Fruit fly (Drosophila melanogaster) whole organism, embryonic: ENCODE results near the gene CG8564.

Source experiments
- Atf-2 ChIP-seq: fragments of 200-800 bp; sonication (Bioruptor generic); optimal IDR thresholded peaks from 2 replicates; lab custom pipeline; 2016; ENCODE audit warnings: missing biosample characterization, missing genetic modification characterization
- Atf3 ChIP-seq: fragments of 200-800 bp; sonication (Bioruptor generic); optimal IDR thresholded peaks from 3 replicates; lab custom pipeline; 2016; ENCODE audit warnings: missing biosample characterization, missing genetic modification characterization
- Blimp-1 ChIP-seq: fragments of 200-800 bp; sonication (Bioruptor generic); optimal IDR thresholded peaks from 3 replicates; lab custom pipeline; 2018; ENCODE audit warnings: missing biosample characterization, missing genetic modification characterization, mild to moderate bottlenecking, moderate library complexity, missing genetic modification reagents
- CG10431 ChIP-seq: fragments of 200-800 bp; sonication (Bioruptor generic); optimal IDR thresholded peaks from 3 replicates; lab custom pipeline; 2018; ENCODE audit warnings: missing biosample characterization, mild to moderate bottlenecking, missing genetic modification characterization
- CG12391 ChIP-seq: fragments of 200-800 bp; sonication (Bioruptor generic); optimal IDR thresholded peaks from 3 replicates; lab custom pipeline; 2018; ENCODE audit warnings: missing biosample characterization, mild to moderate bottlenecking, missing genetic modification characterization, moderate library complexity
- CG13894 ChIP-seq: fragments of 200-800 bp; sonication (Bioruptor generic); optimal IDR thresholded peaks from 3 replicates; lab custom pipeline; 2018; ENCODE audit warnings: missing biosample characterization, mild to moderate bottlenecking, missing genetic modification characterization, moderate library complexity
- CG1602 ChIP-seq: fragments of 200-800 bp; sonication (Bioruptor generic); optimal IDR thresholded peaks from 3 replicates; lab custom pipeline; 2016; ENCODE audit warnings: missing biosample characterization, missing genetic modification characterization
- CG1603 ChIP-seq: fragments of 200-800 bp; sonication (Bioruptor generic); optimal IDR thresholded peaks from 2 replicates; lab custom pipeline; 2019; ENCODE audit warnings: missing biosample characterization, mild to moderate bottlenecking, missing genetic modification characterization, moderate library complexity
- CG1832 ChIP-seq: fragments of 200-800 bp; sonication (Bioruptor generic); optimal IDR thresholded peaks from 2 replicates; lab custom pipeline; 2017; ENCODE audit warnings: missing biosample characterization, mild to moderate bottlenecking, missing genetic modification characterization, inconsistent platforms
- CG18619 ChIP-seq: fragments of 200-800 bp; sonication (Bioruptor generic); optimal IDR thresholded peaks from 3 replicates; lab custom pipeline; 2017; ENCODE audit warnings: missing biosample characterization, mild to moderate bottlenecking, missing genetic modification characterization
- CG2129 ChIP-seq: fragments of 200-800 bp; sonication (Bioruptor generic); IDR thresholded peaks from 2 replicates; pipeline ENCODE4 v1.3.6; 2022; ENCODE audit warnings: missing biosample characterization, missing genetic modification characterization; ENCODE audit not compliant: partially characterized antibody
- CG2889 ChIP-seq: fragments of 200-800 bp; sonication (Bioruptor generic); IDR thresholded peaks from 3 replicates; pipeline ENCODE4 v1.3.6; 2022; ENCODE audit warnings: missing biosample characterization, missing genetic modification characterization
- CG30403 ChIP-seq: fragments of 200-800 bp; sonication (Bioruptor generic); optimal IDR thresholded peaks from 3 replicates; lab custom pipeline; 2016; ENCODE audit warnings: missing biosample characterization, missing genetic modification characterization
- CG32532 ChIP-seq: fragments of 200-800 bp; sonication (Bioruptor generic); IDR thresholded peaks from 2 replicates; pipeline ENCODE4 v1.3.6; 2022; ENCODE audit warnings: missing biosample characterization, missing genetic modification characterization
- CG33557 ChIP-seq: fragments of 200-800 bp; sonication (Bioruptor generic); optimal IDR thresholded peaks from 2 replicates; lab custom pipeline; 2019; ENCODE audit warnings: missing biosample characterization, mild to moderate bottlenecking, missing genetic modification characterization, moderate library complexity
- CG3407 ChIP-seq: fragments of 200-800 bp; sonication (Bioruptor generic); optimal IDR thresholded peaks from 2 replicates; lab custom pipeline; 2018; ENCODE audit warnings: missing biosample characterization, mild to moderate bottlenecking, missing genetic modification characterization
- CG4730 ChIP-seq: fragments of 200-800 bp; sonication (Bioruptor generic); IDR thresholded peaks from 2 replicates; pipeline ENCODE4 v1.3.6; 2022; ENCODE audit warnings: missing biosample characterization, missing genetic modification characterization
- CG6175 ChIP-seq: fragments of 200-800 bp; sonication (Bioruptor generic); IDR thresholded peaks from 3 replicates; pipeline ENCODE4 v1.3.6; 2022; ENCODE audit warnings: missing biosample characterization, missing genetic modification characterization
- CG6272 ChIP-seq: fragments of 200-800 bp; sonication (Bioruptor generic); IDR thresholded peaks from 2 replicates; pipeline ENCODE4 v1.3.6; 2022; ENCODE audit warnings: missing biosample characterization, missing genetic modification characterization
- CG6689 ChIP-seq: fragments of 200-800 bp; sonication (Bioruptor generic); IDR thresholded peaks from 2 replicates; pipeline ENCODE4 v1.3.6; 2022; ENCODE audit warnings: missing biosample characterization, missing genetic modification characterization
- CTCF ChIP-seq: fragments of 200-800 bp; sonication (Bioruptor generic); optimal IDR thresholded peaks from 2 replicates; lab custom pipeline; 2017; ENCODE audit warnings: missing biosample characterization, mild to moderate bottlenecking, missing genetic modification characterization, moderate library complexity
- Dad ChIP-seq: fragments of 200-800 bp; sonication (Bioruptor generic); optimal IDR thresholded peaks from 3 replicates; lab custom pipeline; 2016; ENCODE audit warnings: missing biosample characterization, missing genetic modification characterization
- Dp ChIP-seq: fragments of 200-800 bp; sonication (Bioruptor generic); optimal IDR thresholded peaks from 2 replicates; lab custom pipeline; 2018; ENCODE audit warnings: missing biosample characterization, mild to moderate bottlenecking, missing genetic modification characterization, moderate library complexity
- Gsc ChIP-seq: fragments of 200-800 bp; sonication (Bioruptor generic); IDR thresholded peaks from 2 replicates; pipeline ENCODE4 v1.3.6; 2022; ENCODE audit warnings: missing biosample characterization, missing genetic modification characterization
- Hey ChIP-seq: fragments of 200-800 bp; sonication (Bioruptor generic); optimal IDR thresholded peaks from 3 replicates; lab custom pipeline; 2018; ENCODE audit warnings: missing biosample characterization, mild to moderate bottlenecking, missing genetic modification characterization
- Max ChIP-seq: fragments of 200-800 bp; sonication (Bioruptor generic); optimal IDR thresholded peaks from 2 replicates; lab custom pipeline; 2016; ENCODE audit warnings: missing biosample characterization, mild to moderate bottlenecking, missing genetic modification characterization
- NC2α ChIP-seq: fragments of 200-800 bp; sonication (Bioruptor generic); optimal IDR thresholded peaks from 2 replicates; lab custom pipeline; 2016; ENCODE audit warnings: missing biosample characterization, missing genetic modification characterization
- NfI ChIP-seq: fragments of 200-800 bp; sonication (Bioruptor generic); optimal IDR thresholded peaks from 3 replicates; lab custom pipeline; 2018; ENCODE audit warnings: missing biosample characterization, mild to moderate bottlenecking, missing genetic modification characterization, moderate library complexity
- Sox102F ChIP-seq: fragments of 200-800 bp; sonication (Bioruptor generic); optimal IDR thresholded peaks from 2 replicates; lab custom pipeline; 2018; ENCODE audit warnings: missing biosample characterization, mild to moderate bottlenecking, missing genetic modification characterization, moderate library complexity
- Taf1 ChIP-seq: fragments of 200-800 bp; sonication (Bioruptor generic); IDR thresholded peaks from 2 replicates; pipeline ENCODE4 v1.3.6; 2022; ENCODE audit warnings: missing biosample characterization, missing genetic modification characterization
- Trl ChIP-seq, 3 experiments: fragments of >200 bp in 2 of 3; fragments of 200-800 bp in 1 of 3; sonication (Bioruptor generic) in 1 of 3; optimal IDR thresholded peaks; 2 replicates in 1 of 3; 3 replicates in 2 of 3; lab custom pipeline; 2016 to 2017; ENCODE audit warnings: missing biosample characterization in 1 of 3, missing genetic modification characterization in 1 of 3
- YL-1 ChIP-seq: fragments of 200-800 bp; sonication (Bioruptor generic); optimal IDR thresholded peaks from 3 replicates; lab custom pipeline; 2017; ENCODE audit warnings: missing biosample characterization, mild to moderate bottlenecking, missing genetic modification characterization
- ara ChIP-seq: fragments of 200-800 bp; sonication (Bioruptor generic); IDR thresholded peaks from 2 replicates; pipeline ENCODE4 v1.3.6; 2022; ENCODE audit warnings: missing biosample characterization, missing genetic modification characterization
- bowl ChIP-seq: fragments of 200-800 bp; sonication (Bioruptor generic); IDR thresholded peaks from 2 replicates; pipeline ENCODE4 v1.3.6; 2022; ENCODE audit warnings: missing biosample characterization, missing genetic modification characterization
- br ChIP-seq: fragments of >200 bp; optimal IDR thresholded peaks from 2 replicates; lab custom pipeline; 2017
- crc ChIP-seq: fragments of 200-800 bp; sonication (Bioruptor generic); optimal IDR thresholded peaks from 2 replicates; lab custom pipeline; 2016; ENCODE audit warnings: missing biosample characterization, missing genetic modification characterization
- dati ChIP-seq: fragments of 200-800 bp; sonication (Bioruptor generic); IDR thresholded peaks from 2 replicates; pipeline ENCODE4 v1.3.6; 2022; ENCODE audit warnings: missing biosample characterization, missing genetic modification characterization
- dimm ChIP-seq: fragments of 200-800 bp; sonication (Bioruptor generic); IDR thresholded peaks from 2 replicates; pipeline ENCODE4 v1.3.6; 2022; ENCODE audit warnings: missing biosample characterization, missing genetic modification characterization
- dm ChIP-seq: fragments of 200-800 bp; sonication (Bioruptor generic); optimal IDR thresholded peaks from 3 replicates; lab custom pipeline; 2016; ENCODE audit warnings: missing biosample characterization, missing genetic modification characterization
- fu2 ChIP-seq: fragments of 200-800 bp; sonication (Bioruptor generic); optimal IDR thresholded peaks from 2 replicates; lab custom pipeline; 2016; ENCODE audit warnings: missing biosample characterization, missing genetic modification characterization
- gcm ChIP-seq: fragments of 200-800 bp; sonication (Bioruptor generic); optimal IDR thresholded peaks from 2 replicates; lab custom pipeline; 2019; ENCODE audit warnings: missing biosample characterization, mild to moderate bottlenecking, missing genetic modification characterization, moderate library complexity
- gfzf ChIP-seq: fragments of 200-800 bp; sonication (Bioruptor generic); optimal IDR thresholded peaks from 2 replicates; lab custom pipeline; 2016; ENCODE audit warnings: missing biosample characterization, mild to moderate bottlenecking, missing genetic modification characterization, moderate library complexity
- grau ChIP-seq: fragments of 200-800 bp; optimal IDR thresholded peaks from 3 replicates; lab custom pipeline; 2019; ENCODE audit warnings: missing biosample characterization, mild to moderate bottlenecking, missing genetic modification characterization, moderate library complexity
- lilli ChIP-seq: fragments of 200-800 bp; sonication (Bioruptor generic); optimal IDR thresholded peaks from 3 replicates; lab custom pipeline; 2016; ENCODE audit warnings: missing biosample characterization, missing genetic modification characterization
- org-1 ChIP-seq: fragments of 200-800 bp; sonication (Bioruptor generic); optimal IDR thresholded peaks from 2 replicates; lab custom pipeline; 2017; ENCODE audit warnings: missing biosample characterization, missing genetic modification characterization
- repo ChIP-seq: fragments of 200-800 bp; sonication (Bioruptor generic); optimal IDR thresholded peaks from 2 replicates; lab custom pipeline; 2016; ENCODE audit warnings: missing biosample characterization, missing genetic modification characterization
- tll ChIP-seq, 2 experiments: fragments of 200-800 bp in 1 of 2; fragments of >200 bp in 1 of 2; sonication (Bioruptor generic) in 1 of 2; optimal IDR thresholded peaks; 2 replicates each; lab custom pipeline; 2017 to 2019; ENCODE audit warnings: missing biosample characterization in 2 of 2, missing genetic modification characterization in 2 of 2, mild to moderate bottlenecking in 1 of 2, moderate library complexity in 1 of 2
- ttk ChIP-seq: fragments of 200-800 bp; sonication (Bioruptor generic); IDR thresholded peaks from 2 replicates; pipeline ENCODE4 v2.1.2; 2022; ENCODE audit warnings: missing biosample characterization, missing genetic modification characterization
- twi ChIP-seq: fragments of 200-800 bp; optimal IDR thresholded peaks from 2 replicates; lab custom pipeline; 2019; ENCODE audit warnings: missing biosample characterization, mild to moderate bottlenecking, missing genetic modification characterization, moderate library complexity
- zf30C ChIP-seq: fragments of 200-800 bp; sonication (Bioruptor generic); optimal IDR thresholded peaks from 3 replicates; lab custom pipeline; 2018; ENCODE audit warnings: missing biosample characterization, mild to moderate bottlenecking, missing genetic modification characterization

The CG8564 gene

dm6 chr3L:7356386-7357117, 31.2 kb downstream of the CG8564 start, which contains the start of gene CTCF (continued):
- TF ChIP-seq CG6689 (GFP tag; lab: Robert Waterston, UW), result peak; percentile 33; the same call in 1 of the 2 replicates
- TF ChIP-seq CG1602 (GFP tag; lab: Kevin White, UChicago), result peak; percentile 3
- TF ChIP-seq Sox102F, result peak; percentile 57
- no peak for TF ChIP-seq br
- peak; percentile 51 for TF ChIP-seq Dp
- TF ChIP-seq CTCF (GFP tag; lab: Kevin White, UChicago), result peak; percentile 100
- peak; percentile 47 for TF ChIP-seq dm (GFP tag; lab: Kevin White, UChicago)
- TF ChIP-seq CG12391 (tag; lab: Kevin White, UChicago), result peak; percentile 43
- no peak for TF ChIP-seq fu2
- peak; percentile 54; the same call in 1 of the 2 replicates for TF ChIP-seq CG32532 (GFP tag; lab: Robert Waterston, UW)
- peak; percentile 73 for TF ChIP-seq Max
- no peak for TF ChIP-seq dati
- peak; percentile 41 for TF ChIP-seq Dad (GFP tag; lab: Kevin White, UChicago)
- no peak for TF ChIP-seq Hey (tag; lab: Kevin White, UChicago)
- TF ChIP-seq Taf1 (GFP tag; lab: Robert Waterston, UW), result no peak
- TF ChIP-seq gcm (GFP tag; lab: Kevin White, UChicago), result peak; percentile 35
- TF ChIP-seq CG18619 (GFP tag; lab: Kevin White, UChicago), result peak; percentile 7
- peak; percentile 35 for TF ChIP-seq CG13894
- TF ChIP-seq Trl (optimal IDR thresholded peaks at IDR 0.05; lab: Kevin White, UChicago), result no peak
- peak; percentile 17 for TF ChIP-seq Trl (GFP tag; optimal IDR thresholded peaks at IDR 0.05; lab: Kevin White, UChicago)
- peak; percentile 51 for TF ChIP-seq CG10431 (GFP tag; lab: Kevin White, UChicago)
- no peak for TF ChIP-seq CG3407 (GFP tag; lab: Kevin White, UChicago)
- TF ChIP-seq Blimp-1 (GFP tag; lab: Kevin White, UChicago), result no peak
- peak; percentile 43 for TF ChIP-seq CG30403 (GFP tag; lab: Kevin White, UChicago)
- peak; percentile 24 for TF ChIP-seq gfzf (GFP tag; lab: Kevin White, UChicago)
- no peak for TF ChIP-seq org-1 (GFP tag; lab: Kevin White, UChicago)
- TF ChIP-seq CG1603 (tag; lab: Kevin White, UChicago), result peak; percentile 69
- no peak for TF ChIP-seq dimm (GFP tag; lab: Robert Waterston, UW)
- TF ChIP-seq zf30C, result no peak
- peak; percentile 35 for TF ChIP-seq twi (tag; lab: Kevin White, UChicago)
- peak; percentile 87 for TF ChIP-seq YL-1 (GFP tag; lab: Kevin White, UChicago)
- no peak for TF ChIP-seq CG6175
- no peak for TF ChIP-seq CG2889 (GFP tag; lab: Robert Waterston, UW)
- TF ChIP-seq NC2α, result peak; percentile 43
- no peak for TF ChIP-seq CG1832 (GFP tag; lab: Kevin White, UChicago)
- TF ChIP-seq grau (tag; lab: Kevin White, UChicago), result peak; percentile 52
- peak; percentile 21 for TF ChIP-seq repo (GFP tag; lab: Kevin White, UChicago)
- TF ChIP-seq ttk, result no peak
- TF ChIP-seq Gsc (GFP tag; lab: Robert Waterston, UW), result no peak
- TF ChIP-seq crc (GFP tag; lab: Kevin White, UChicago), result no peak
- no peak; the same call in 1 of the 2 replicates for TF ChIP-seq CG4730
- no peak for TF ChIP-seq CG6272 (GFP tag; lab: Robert Waterston, UW)
- no peak for TF ChIP-seq tll (GFP tag; optimal IDR thresholded peaks at IDR 0.05; lab: Kevin White, UChicago)
- TF ChIP-seq Atf3, result peak; percentile 20
- TF ChIP-seq lilli (GFP tag; lab: Kevin White, UChicago), result peak; percentile 46
- peak; percentile 46 for TF ChIP-seq NfI
- TF ChIP-seq ara (GFP tag; lab: Robert Waterston, UW), result 0 out of 2 replicates have a peak, but pooled peaks have one; percentile 39
- no peak for TF ChIP-seq bowl (GFP tag; lab: Robert Waterston, UW)
- peak; percentile 38 for TF ChIP-seq CG33557 (GFP tag; lab: Kevin White, UChicago)
- peak; percentile 63 for TF ChIP-seq CG2129 (GFP tag; lab: Robert Waterston, UW)
- TF ChIP-seq Atf-2, result no peak
